Fruit fly (Drosophila melanogaster) whole organism, embryonic: Measurements from ENCODE around the gene CG17199.

Experiments used
- Aef1 ChIP-seq: fragments of 200-800 bp; sonication (Bioruptor generic); IDR thresholded peaks from 3 replicates; pipeline ENCODE4 v1.3.6; 2022; ENCODE audit warnings: missing biosample characterization, missing genetic modification characterization
- Antp ChIP-seq: fragments of 200-800 bp; sonication (Bioruptor generic); optimal IDR thresholded peaks from 3 replicates; lab custom pipeline; 2016; ENCODE audit warnings: missing biosample characterization, missing genetic modification characterization
- Bdp1 ChIP-seq: fragments of 200-800 bp; sonication (Bioruptor generic); optimal IDR thresholded peaks from 3 replicates; lab custom pipeline; 2016; ENCODE audit warnings: missing biosample characterization, missing genetic modification characterization
- CG10147 ChIP-seq: fragments of 200-800 bp; sonication (Bioruptor generic); optimal IDR thresholded peaks from 2 replicates; lab custom pipeline; 2019; ENCODE audit warnings: missing biosample characterization, mild to moderate bottlenecking, missing genetic modification characterization, moderate library complexity
- CG10462 ChIP-seq: fragments of 200-800 bp; sonication (Bioruptor generic); optimal IDR thresholded peaks from 2 replicates; lab custom pipeline; 2016; ENCODE audit warnings: missing biosample characterization, missing genetic modification characterization
- CG10565 ChIP-seq: fragments of 200-800 bp; sonication (Bioruptor generic); optimal IDR thresholded peaks from 3 replicates; lab custom pipeline; 2016; ENCODE audit warnings: missing biosample characterization, mild to moderate bottlenecking, missing genetic modification characterization
- CG12299 ChIP-seq: fragments of 200-800 bp; sonication (Bioruptor generic); optimal IDR thresholded peaks from 2 replicates; lab custom pipeline; 2018; ENCODE audit warnings: missing biosample characterization, mild to moderate bottlenecking, missing genetic modification characterization
- CG1233 ChIP-seq: fragments of 200-800 bp; sonication (Bioruptor generic); optimal IDR thresholded peaks from 4 replicates; lab custom pipeline; 2018; ENCODE audit warnings: missing biosample characterization, mild to moderate bottlenecking, missing genetic modification characterization
- CG14441 ChIP-seq: fragments of 200-800 bp; sonication (Bioruptor generic); IDR thresholded peaks from 2 replicates; pipeline ENCODE4 v1.3.6; 2022; ENCODE audit warnings: missing biosample characterization, missing genetic modification characterization
- CG14667 ChIP-seq: fragments of 200-800 bp; sonication (Bioruptor generic); IDR thresholded peaks from 2 replicates; pipeline ENCODE4 v1.3.6; 2022; ENCODE audit warnings: missing biosample characterization, missing genetic modification characterization
- CG17612 ChIP-seq: fragments of 200-800 bp; sonication (Bioruptor generic); IDR thresholded peaks from 2 replicates; pipeline ENCODE4 v1.3.6; 2022; ENCODE audit warnings: missing biosample characterization, missing genetic modification characterization
- CG17912 ChIP-seq: fragments of 200-800 bp; sonication (Bioruptor generic); optimal IDR thresholded peaks from 2 replicates; lab custom pipeline; 2018; ENCODE audit warnings: missing biosample characterization, mild to moderate bottlenecking, missing genetic modification characterization
- CG2129 ChIP-seq: fragments of 200-800 bp; sonication (Bioruptor generic); IDR thresholded peaks from 2 replicates; pipeline ENCODE4 v1.3.6; 2022; ENCODE audit warnings: missing biosample characterization, missing genetic modification characterization; ENCODE audit not compliant: partially characterized antibody
- CG2889 ChIP-seq: fragments of 200-800 bp; sonication (Bioruptor generic); IDR thresholded peaks from 3 replicates; pipeline ENCODE4 v1.3.6; 2022; ENCODE audit warnings: missing biosample characterization, missing genetic modification characterization
- CG30431 ChIP-seq: fragments of 200-800 bp; sonication (Bioruptor generic); optimal IDR thresholded peaks from 2 replicates; lab custom pipeline; 2017; ENCODE audit warnings: missing biosample characterization, missing genetic modification characterization
- CG3281 ChIP-seq: fragments of 200-800 bp; sonication (Bioruptor generic); optimal IDR thresholded peaks from 3 replicates; lab custom pipeline; 2017; ENCODE audit warnings: missing biosample characterization, mild to moderate bottlenecking, missing genetic modification characterization
- CG34224 ChIP-seq: fragments of 200-800 bp; sonication (Bioruptor generic); IDR thresholded peaks from 3 replicates; pipeline ENCODE4 v1.3.6; 2022; ENCODE audit warnings: missing biosample characterization, missing genetic modification characterization; ENCODE audit not compliant: partially characterized antibody
- CG4404 ChIP-seq: fragments of 200-800 bp; sonication (Bioruptor generic); IDR thresholded peaks from 2 replicates; pipeline ENCODE4 v1.3.6; 2022; ENCODE audit warnings: missing biosample characterization, missing genetic modification characterization
- CTCF ChIP-seq: fragments of 200-800 bp; sonication (Bioruptor generic); optimal IDR thresholded peaks from 2 replicates; lab custom pipeline; 2017; ENCODE audit warnings: missing biosample characterization, mild to moderate bottlenecking, missing genetic modification characterization, moderate library complexity
- CoRest ChIP-seq: fragments of 200-800 bp; sonication (Bioruptor generic); optimal IDR thresholded peaks from 3 replicates; lab custom pipeline; 2018; ENCODE audit warnings: missing biosample characterization, mild to moderate bottlenecking, missing genetic modification characterization, moderate library complexity
- Dip3 ChIP-seq: fragments of 200-800 bp; sonication (Bioruptor generic); optimal IDR thresholded peaks from 3 replicates; lab custom pipeline; 2016; ENCODE audit warnings: missing biosample characterization, missing genetic modification characterization
- Eip74EF ChIP-seq, 2 experiments: fragments of 200-800 bp in 1 of 2; fragments of >200 bp in 1 of 2; sonication (Bioruptor generic) in 1 of 2; optimal IDR thresholded peaks; 2 replicates each; lab custom pipeline; 2017 to 2019; ENCODE audit warnings: missing biosample characterization in 2 of 2, missing genetic modification characterization in 2 of 2, mild to moderate bottlenecking in 1 of 2, moderate library complexity in 1 of 2
- Gsc ChIP-seq: fragments of 200-800 bp; sonication (Bioruptor generic); IDR thresholded peaks from 2 replicates; pipeline ENCODE4 v1.3.6; 2022; ENCODE audit warnings: missing biosample characterization, missing genetic modification characterization
- H15 ChIP-seq: fragments of 200-800 bp; sonication (Bioruptor generic); IDR thresholded peaks from 3 replicates; pipeline ENCODE4 v1.3.6; 2022; ENCODE audit warnings: missing biosample characterization, missing genetic modification characterization
- H2.0 ChIP-seq: fragments of 200-800 bp; sonication (Bioruptor generic); IDR thresholded peaks from 2 replicates; pipeline ENCODE4 v1.3.6; 2022; ENCODE audit warnings: missing biosample characterization, missing genetic modification characterization
- HHEX ChIP-seq: fragments of 200-800 bp; sonication (Bioruptor generic); optimal IDR thresholded peaks from 3 replicates; lab custom pipeline; 2017; ENCODE audit warnings: missing biosample characterization, mild to moderate bottlenecking, missing genetic modification characterization, missing genetic modification reagents
- HLH3B ChIP-seq: fragments of 200-800 bp; sonication (Bioruptor generic); IDR thresholded peaks from 2 replicates; pipeline ENCODE4 v1.3.6; 2022; ENCODE audit warnings: missing biosample characterization, missing genetic modification characterization
- HLHmδ ChIP-seq: fragments of 200-800 bp; sonication (Bioruptor generic); optimal IDR thresholded peaks from 2 replicates; lab custom pipeline; 2018; ENCODE audit warnings: missing biosample characterization, mild to moderate bottlenecking, missing genetic modification characterization, moderate library complexity
- Hr3 ChIP-seq: fragments of 200-800 bp; sonication (Bioruptor generic); optimal IDR thresholded peaks from 3 replicates; lab custom pipeline; 2016; ENCODE audit warnings: missing biosample characterization, missing genetic modification characterization
- Lim3 ChIP-seq: fragments of 200-800 bp; sonication (Bioruptor generic); IDR thresholded peaks from 2 replicates; pipeline ENCODE4 v1.3.6; 2022; ENCODE audit warnings: missing biosample characterization, missing genetic modification characterization
- MESR4 ChIP-seq: fragments of 200-800 bp; sonication (Bioruptor generic); optimal IDR thresholded peaks from 2 replicates; lab custom pipeline; 2018; ENCODE audit warnings: missing biosample characterization, mild to moderate bottlenecking, missing genetic modification characterization, moderate library complexity
- Nf-YB ChIP-seq: fragments of 200-800 bp; sonication (Bioruptor generic); optimal IDR thresholded peaks from 3 replicates; lab custom pipeline; 2019; ENCODE audit warnings: missing biosample characterization, mild to moderate bottlenecking, missing genetic modification characterization, moderate library complexity
- Stat92E ChIP-seq, 3 experiments: fragments of >200 bp in 2 of 3; fragments of 200-800 bp in 1 of 3; sonication (Bioruptor generic) in 1 of 3; optimal IDR thresholded peaks; 2 replicates each; lab custom pipeline; 2017 to 2019; ENCODE audit warnings: missing biosample characterization in 3 of 3, missing genetic modification characterization in 3 of 3, mild to moderate bottlenecking in 1 of 3, moderate library complexity in 1 of 3
- Xbp1 ChIP-seq: fragments of 200-800 bp; sonication (Bioruptor generic); optimal IDR thresholded peaks from 3 replicates; lab custom pipeline; 2016; ENCODE audit warnings: missing biosample characterization, mild to moderate bottlenecking, missing genetic modification characterization
- YL-1 ChIP-seq: fragments of 200-800 bp; sonication (Bioruptor generic); optimal IDR thresholded peaks from 3 replicates; lab custom pipeline; 2017; ENCODE audit warnings: missing biosample characterization, mild to moderate bottlenecking, missing genetic modification characterization
- br ChIP-seq: fragments of >200 bp; optimal IDR thresholded peaks from 2 replicates; lab custom pipeline; 2017
- dati ChIP-seq: fragments of 200-800 bp; sonication (Bioruptor generic); IDR thresholded peaks from 2 replicates; pipeline ENCODE4 v1.3.6; 2022; ENCODE audit warnings: missing biosample characterization, missing genetic modification characterization
- eve ChIP-seq, 2 experiments: fragments of >200 bp; optimal IDR thresholded peaks; 2 replicates each; lab custom pipeline; 2017; ENCODE audit warnings: missing biosample characterization in 2 of 2, missing genetic modification characterization in 2 of 2
- fru ChIP-seq: fragments of >200 bp; optimal IDR thresholded peaks from 2 replicates; lab custom pipeline; 2017
- fu2 ChIP-seq: fragments of 200-800 bp; sonication (Bioruptor generic); optimal IDR thresholded peaks from 2 replicates; lab custom pipeline; 2016; ENCODE audit warnings: missing biosample characterization, missing genetic modification characterization
- gem ChIP-seq: fragments of 200-800 bp; sonication (Bioruptor generic); optimal IDR thresholded peaks from 2 replicates; lab custom pipeline; 2019; ENCODE audit warnings: missing biosample characterization, mild to moderate bottlenecking, missing genetic modification characterization, moderate library complexity
- gsb ChIP-seq: fragments of 200-800 bp; sonication (Bioruptor generic); IDR thresholded peaks from 2 replicates; pipeline ENCODE4 v1.3.6; 2022; ENCODE audit warnings: missing biosample characterization, missing genetic modification characterization
- kni ChIP-seq: fragments of 200-800 bp; sonication (Bioruptor generic); optimal IDR thresholded peaks from 3 replicates; lab custom pipeline; 2017; ENCODE audit warnings: mild to moderate bottlenecking, missing biosample characterization, missing genetic modification reagents, missing genetic modification characterization
- mam ChIP-seq: fragments of 200-800 bp; sonication (Bioruptor generic); optimal IDR thresholded peaks from 3 replicates; lab custom pipeline; 2016; ENCODE audit warnings: missing biosample characterization, missing genetic modification characterization
- phol ChIP-seq: fragments of 200-800 bp; sonication (Bioruptor generic); optimal IDR thresholded peaks from 3 replicates; lab custom pipeline; 2018; ENCODE audit warnings: missing biosample characterization, mild to moderate bottlenecking, missing genetic modification characterization, moderate library complexity
- pros ChIP-seq: fragments of 200-800 bp; sonication (Bioruptor generic); optimal IDR thresholded peaks from 3 replicates; lab custom pipeline; 2019; ENCODE audit warnings: missing biosample characterization, mild to moderate bottlenecking, missing genetic modification characterization, moderate library complexity
- shn ChIP-seq: fragments of 200-800 bp; sonication (Bioruptor generic); optimal IDR thresholded peaks from 3 replicates; lab custom pipeline; 2016; ENCODE audit warnings: missing biosample characterization, missing genetic modification characterization
- tap ChIP-seq: fragments of 200-800 bp; optimal IDR thresholded peaks from 3 replicates; lab custom pipeline; 2019; ENCODE audit warnings: missing biosample characterization, mild to moderate bottlenecking, missing genetic modification characterization, moderate library complexity
- tll ChIP-seq, 2 experiments: fragments of 200-800 bp in 1 of 2; fragments of >200 bp in 1 of 2; sonication (Bioruptor generic) in 1 of 2; optimal IDR thresholded peaks; 2 replicates each; lab custom pipeline; 2017 to 2019; ENCODE audit warnings: missing biosample characterization in 2 of 2, missing genetic modification characterization in 2 of 2, mild to moderate bottlenecking in 1 of 2, moderate library complexity in 1 of 2
- zfh1 ChIP-seq: fragments of 200-800 bp; sonication (Bioruptor generic); IDR thresholded peaks from 3 replicates; pipeline ENCODE4 v1.3.6; 2022; ENCODE audit warnings: missing biosample characterization, missing genetic modification characterization
- zfh2 ChIP-seq: fragments of 200-800 bp; sonication (Bioruptor generic); optimal IDR thresholded peaks from 2 replicates; lab custom pipeline; 2016; ENCODE audit warnings: missing biosample characterization, missing genetic modification characterization

Gene CG17199

dm6 chr3R:20253002-20253584, 43.5 kb upstream of the CG17199 start (continued):
- peak; percentile 81 for TF ChIP-seq dati (GFP tag; lab: Robert Waterston, UW)
- peak; percentile 80 for TF ChIP-seq kni
- TF ChIP-seq zfh2 (GFP tag; lab: Kevin White, UChicago) = peak; percentile 91
- TF ChIP-seq Antp (GFP tag; lab: Kevin White, UChicago) = peak; percentile 88
- TF ChIP-seq Lim3 = 0 out of 2 replicates have a peak, but pooled peaks have one; percentile 52
- peak; percentile 84 for TF ChIP-seq HLH3B (GFP tag; lab: Robert Waterston, UW)
- TF ChIP-seq CG10462 (GFP tag; lab: Kevin White, UChicago) = peak; percentile 74
- peak; percentile 86 for TF ChIP-seq shn (GFP tag; lab: Kevin White, UChicago)
- TF ChIP-seq CG12299 (tag; lab: Kevin White, UChicago) = peak; percentile 30
- peak; percentile 47 for TF ChIP-seq CG10147 (GFP tag; lab: Kevin White, UChicago)
- no peak for TF ChIP-seq CTCF
- peak; percentile 4 for TF ChIP-seq YL-1 (GFP tag; lab: Kevin White, UChicago)
- peak; percentile 91 for TF ChIP-seq Dip3
- no peak for TF ChIP-seq CG34224 (GFP tag; lab: Robert Waterston, UW)
- TF ChIP-seq CG17912 (GFP tag; lab: Kevin White, UChicago) = no peak
- peak; percentile 63 for TF ChIP-seq CoRest
- peak; percentile 91 for TF ChIP-seq CG14441 (GFP tag; lab: Robert Waterston, UW)
- peak; percentile 23 for TF ChIP-seq Nf-YB (GFP tag; lab: Kevin White, UChicago)
- TF ChIP-seq MESR4 (GFP tag; lab: Kevin White, UChicago) = peak; percentile 12
- TF ChIP-seq CG30431 (GFP tag; lab: Kevin White, UChicago) = peak; percentile 76
- peak; percentile 76 for TF ChIP-seq phol (tag; lab: Kevin White, UChicago)
- peak; percentile 85 for TF ChIP-seq Xbp1 (GFP tag; lab: Kevin White, UChicago)
- peak; percentile 68 for TF ChIP-seq CG1233 (GFP tag; lab: Kevin White, UChicago)
- peak; percentile 76 for TF ChIP-seq CG17612
- peak; percentile 54 for TF ChIP-seq Hr3
- peak; percentile 83 for TF ChIP-seq H15 (GFP tag; lab: Robert Waterston, UW)
- peak in 1 of 2 experiments; percentile 55 for TF ChIP-seq eve (GFP tag; optimal IDR thresholded peaks at IDR 0.05; lab: Kevin White, UChicago)
- TF ChIP-seq CG4404 (GFP tag; lab: Robert Waterston, UW) = peak; percentile 77
- TF ChIP-seq mam (GFP tag; lab: Kevin White, UChicago) = peak; percentile 90
- TF ChIP-seq HLHmδ (GFP tag; lab: Kevin White, UChicago) = no peak
- peak; percentile 85 for TF ChIP-seq gem (tag; lab: Kevin White, UChicago)
- no peak; the same call in 1 of the 2 replicates for TF ChIP-seq CG14667 (GFP tag; lab: Robert Waterston, UW)
- peak; percentile 85 for TF ChIP-seq Aef1 (GFP tag; lab: Robert Waterston, UW)
- TF ChIP-seq Stat92E (GFP tag; optimal IDR thresholded peaks at IDR 0.05; lab: Kevin White, UChicago) = no peak
- TF ChIP-seq CG3281 (GFP tag; lab: Kevin White, UChicago) = peak; percentile 81
- peak; percentile 80 for TF ChIP-seq gsb (GFP tag; lab: Robert Waterston, UW)
- TF ChIP-seq br (lab: Kevin White, UChicago) = no peak
- TF ChIP-seq fu2 (GFP tag; lab: Kevin White, UChicago) = peak; percentile 74
- peak in 1 of 2 experiments; percentile 17 for TF ChIP-seq Eip74EF (GFP tag; optimal IDR thresholded peaks at IDR 0.05; lab: Kevin White, UChicago)
- no peak for TF ChIP-seq Gsc (GFP tag; lab: Robert Waterston, UW)
- TF ChIP-seq zfh1 = peak; percentile 91
- TF ChIP-seq tap = peak; percentile 69
- TF ChIP-seq H2.0 (GFP tag; lab: Robert Waterston, UW) = peak; percentile 88
- TF ChIP-seq CG2889 = peak; percentile 85
- TF ChIP-seq Bdp1 (GFP tag; lab: Kevin White, UChicago) = peak; percentile 45
- TF ChIP-seq pros (GFP tag; lab: Kevin White, UChicago) = no peak
- TF ChIP-seq HHEX (GFP tag; lab: Kevin White, UChicago) = peak; percentile 87
- TF ChIP-seq tll (GFP tag; optimal IDR thresholded peaks at IDR 0.05; lab: Kevin White, UChicago) = no peak
- TF ChIP-seq CG2129 (GFP tag; lab: Robert Waterston, UW) = no peak
- peak; percentile 71 for TF ChIP-seq CG10565 (GFP tag; lab: Kevin White, UChicago)
- TF ChIP-seq fru (lab: Kevin White, UChicago) = no peak
